Worm (Caenorhabditis elegans): ENCODE measurements around the gene fbxa-169.

DNA sequence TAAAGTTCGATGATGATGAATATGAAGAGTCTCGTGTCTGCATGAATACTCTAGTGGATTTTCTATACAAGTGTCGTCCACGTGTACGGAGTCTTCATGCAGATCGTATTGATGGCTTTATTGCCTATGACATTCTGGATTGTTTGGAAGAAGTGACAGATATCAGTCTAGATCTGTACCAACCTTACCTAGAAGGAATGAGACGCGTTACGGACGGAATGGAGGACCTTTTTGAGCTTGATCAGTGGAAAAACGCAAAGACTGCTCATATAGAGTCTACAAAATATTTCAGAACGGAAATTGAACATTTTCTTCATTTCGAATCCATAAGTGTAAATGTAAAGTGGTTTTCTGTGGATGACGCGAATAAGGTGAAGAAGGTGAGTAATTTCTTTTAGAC lies at the start of gene fbxa-169:
- TF ChIP-seq hnd-1 (tag; optimal IDR thresholded peaks at IDR 0.05) (no peak), scrt-1 (GFP tag; IDR thresholded peaks at IDR 0.05) (no peak), ama-1 (optimal IDR thresholded peaks at IDR 0.05) (no peak), pes-1 (GFP tag; IDR thresholded peaks at IDR 0.05) (no peak), tra-4 (tag; optimal IDR thresholded peaks at IDR 0.05) (no peak), ceh-36 (tag; optimal IDR thresholded peaks at IDR 0.05) (no peak), ceh-13 (GFP tag; optimal IDR thresholded peaks at IDR 0.05) (no peak), ets-7 (tag; optimal IDR thresholded peaks at IDR 0.05) (no peak), B0310.2 (tag; optimal IDR thresholded peaks at IDR 0.05) (no peak), aly-1 (tag; optimal IDR thresholded peaks at IDR 0.05) (no peak), tbx-37 (GFP tag; conservative IDR thresholded peaks at IDR 0.05) (no peak), hmbx-1 (tag; optimal IDR thresholded peaks at IDR 0.05) (no peak), F13C5.2 (tag; optimal IDR thresholded peaks at IDR 0.05) (no peak)
